Worm (Caenorhabditis elegans): ENCODE measurements around the gene his-48.

DNA sequence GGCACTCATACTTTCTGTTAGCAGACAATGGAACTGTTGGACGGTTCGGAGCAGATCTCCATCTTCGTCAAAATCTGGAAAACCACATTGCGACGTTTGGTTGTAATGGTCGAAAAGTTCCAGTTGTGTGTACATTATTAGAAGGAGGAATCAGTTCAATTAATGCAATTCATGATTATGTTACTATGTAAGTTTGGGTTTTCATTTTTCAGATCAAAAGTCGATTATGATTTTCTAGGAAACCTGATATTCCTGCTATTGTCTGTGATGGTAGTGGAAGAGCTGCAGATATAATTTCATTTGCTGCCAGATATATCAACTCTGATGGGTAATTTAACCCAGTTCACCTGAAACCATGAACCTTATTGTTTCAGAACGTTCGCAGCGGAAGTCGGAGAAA lies 48.5 kb upstream of the his-48 start:
- TF ChIP-seq flt-1 (GFP tag; IDR thresholded peaks at IDR 0.05) (no peak), tab-1 (GFP tag; IDR thresholded peaks at IDR 0.05) (no peak), ztf-29 (GFP tag; IDR thresholded peaks at IDR 0.05) (no peak)
